Fruit fly (Drosophila melanogaster) whole organism, prepupa: Measurements from ENCODE around the gene CG5079.

Experiments used
- CG11294 ChIP-seq: fragments of 200-800 bp; sonication (Bioruptor generic); IDR thresholded peaks from 2 replicates; pipeline ENCODE4 v1.3.6; 2022; ENCODE audit warnings: missing biosample characterization, missing genetic modification characterization
- CG1621 ChIP-seq: fragments of 200-800 bp; sonication (Bioruptor generic); optimal IDR thresholded peaks from 3 replicates; lab custom pipeline; 2018; ENCODE audit warnings: missing biosample characterization, mild to moderate bottlenecking, missing genetic modification characterization
- CG16779 ChIP-seq: fragments of 200-800 bp; sonication (Bioruptor generic); optimal IDR thresholded peaks from 3 replicates; lab custom pipeline; 2017; ENCODE audit warnings: missing biosample characterization, mild to moderate bottlenecking, missing genetic modification characterization
- CG6808 ChIP-seq: fragments of 200-800 bp; sonication (Bioruptor generic); optimal IDR thresholded peaks from 3 replicates; lab custom pipeline; 2017; ENCODE audit warnings: missing biosample characterization, missing genetic modification characterization, mild to moderate bottlenecking, moderate library complexity, missing genetic modification reagents
- esn ChIP-seq: fragments of 200-800 bp; sonication (Bioruptor generic); optimal IDR thresholded peaks from 2 replicates; lab custom pipeline; 2016; ENCODE audit warnings: missing biosample characterization, mild to moderate bottlenecking, missing genetic modification characterization, moderate library complexity
- net ChIP-seq: fragments of 200-800 bp; sonication (Bioruptor generic); optimal IDR thresholded peaks from 3 replicates; lab custom pipeline; 2016; ENCODE audit warnings: missing biosample characterization, missing genetic modification characterization

dm6 chr3R:25662358-25662757, 48.9 kb downstream of the CG5079 start:
- TF ChIP-seq CG16779 (tag; lab: Kevin White, UChicago): no peak
- no peak for TF ChIP-seq net (GFP tag; lab: Kevin White, UChicago)
- TF ChIP-seq CG11294 (GFP tag; lab: Robert Waterston, UW): no peak
- TF ChIP-seq CG6808 (GFP tag; lab: Kevin White, UChicago): no peak
- TF ChIP-seq CG1621 (tag; lab: Kevin White, UChicago): no peak
- TF ChIP-seq esn (GFP tag; lab: Kevin White, UChicago): no peak
